Worm (Caenorhabditis elegans) whole organism, young adult: ENCODE results near the gene Y70C5A.2.

Source experiments
- B0019.2 ChIP-seq: fragments of 200-800 bp; sonication (Bioruptor generic); conservative IDR thresholded peaks from 2 replicates; pipeline ENCODE4 v1.3.6; 2022; ENCODE audit warnings: missing genetic modification reagents, missing genetic modification characterization, missing compliant biosample characterization
- C06A6.2 ChIP-seq: fragments of 200-800 bp; sonication (Bioruptor generic); conservative IDR thresholded peaks from 2 replicates; pipeline ENCODE4 v1.3.6; 2022; ENCODE audit warnings: missing genetic modification characterization, missing compliant biosample characterization
- D2030.7 ChIP-seq: fragments of 200-800 bp; sonication (Bioruptor generic); IDR thresholded peaks from 2 replicates; pipeline ENCODE4 v1.3.6; 2022; ENCODE audit warnings: missing genetic modification reagents, missing genetic modification characterization, missing compliant biosample characterization
- F10E7.11 ChIP-seq: sonication (generic microtip); optimal IDR thresholded peaks from 2 replicates; lab custom pipeline; 2017; ENCODE audit warnings: mild to moderate bottlenecking, missing genetic modification characterization, moderate library complexity, missing compliant biosample characterization
- F49E8.2 ChIP-seq: sonication (generic microtip); optimal IDR thresholded peaks from 3 replicates; lab custom pipeline; 2017; ENCODE audit warnings: missing genetic modification characterization, mild to moderate bottlenecking, missing compliant biosample characterization, antibody characterized with exemption, moderate library complexity; ENCODE audit not compliant: insufficient read depth
- F52B5.7 ChIP-seq: sonication (generic microtip); optimal IDR thresholded peaks from 2 replicates; lab custom pipeline; 2016; ENCODE audit warnings: mild to moderate bottlenecking, missing genetic modification characterization, missing compliant biosample characterization
- F57A8.1 ChIP-seq: fragments of 200-800 bp; sonication (Bioruptor generic); optimal IDR thresholded peaks from 2 replicates; lab custom pipeline; 2018; ENCODE audit warnings: mild to moderate bottlenecking, missing genetic modification characterization, moderate library complexity, missing compliant biosample characterization
- F57C9.4 ChIP-seq: sonication (generic microtip); optimal IDR thresholded peaks from 2 replicates; lab custom pipeline; 2017; ENCODE audit warnings: mild to moderate bottlenecking, missing genetic modification characterization, missing compliant biosample characterization
- K11D2.4 ChIP-seq: fragments of 200-800 bp; sonication (Bioruptor generic); IDR thresholded peaks from 2 replicates; pipeline ENCODE4 v1.3.6; 2022; ENCODE audit warnings: missing genetic modification reagents, missing genetic modification characterization, missing compliant biosample characterization
- Y53F4B.3 ChIP-seq: fragments of 200-800 bp; sonication (Bioruptor generic); IDR thresholded peaks from 2 replicates; pipeline ENCODE4 v1.3.6; 2022; ENCODE audit warnings: missing genetic modification reagents, missing genetic modification characterization, missing compliant biosample characterization
- Y53G8AR.9 ChIP-seq: fragments of 200-800 bp; sonication (Bioruptor generic); conservative IDR thresholded peaks from 2 replicates; pipeline ENCODE4 v1.3.6; 2022; ENCODE audit warnings: missing genetic modification reagents, missing genetic modification characterization, missing compliant biosample characterization
- Y95B8A.8 ChIP-seq: fragments of 200-800 bp; sonication (Bioruptor generic); IDR thresholded peaks from 2 replicates; pipeline ENCODE4 v1.3.6; 2022; ENCODE audit warnings: missing genetic modification reagents, missing genetic modification characterization, missing compliant biosample characterization
- ama-1 ChIP-seq, 3 experiments: fragments of 150-350 bp in 1 of 3; sonication (generic microtip) in 2 of 3; optimal IDR thresholded peaks; 2 replicates each; lab custom pipeline; 2014 to 2018; ENCODE audit warnings: missing biosample characterization in 2 of 3, missing genetic modification characterization in 2 of 3, missing genetic modification reagents in 2 of 3
- aptf-3 ChIP-seq: fragments of 200-800 bp; sonication (Bioruptor generic); IDR thresholded peaks from 2 replicates; pipeline ENCODE4 v1.3.6; 2022; ENCODE audit warnings: missing genetic modification characterization, missing compliant biosample characterization
- attf-5 ChIP-seq: fragments of 200-800 bp; sonication (Bioruptor generic); optimal IDR thresholded peaks from 2 replicates; lab custom pipeline; 2018; ENCODE audit warnings: mild to moderate bottlenecking, missing genetic modification characterization, missing compliant biosample characterization
- bed-2 ChIP-seq: fragments of 200-800 bp; sonication (Bioruptor generic); IDR thresholded peaks from 2 replicates; pipeline ENCODE4 v1.3.6; 2022; ENCODE audit warnings: missing genetic modification reagents, missing genetic modification characterization, missing compliant biosample characterization
- ccch-3 ChIP-seq: fragments of 200-800 bp; sonication (Bioruptor generic); optimal IDR thresholded peaks from 2 replicates; lab custom pipeline; 2018; ENCODE audit warnings: mild to moderate bottlenecking, missing genetic modification characterization, missing compliant biosample characterization
- ceh-58 ChIP-seq: fragments of 200-800 bp; sonication (Bioruptor generic); IDR thresholded peaks from 2 replicates; pipeline ENCODE4 v1.3.6; 2022; ENCODE audit warnings: missing genetic modification characterization, missing compliant biosample characterization
- chd-7 ChIP-seq: sonication (generic microtip); optimal IDR thresholded peaks from 2 replicates; lab custom pipeline; 2016; ENCODE audit warnings: mild to moderate bottlenecking, missing genetic modification characterization, moderate library complexity, missing compliant biosample characterization
- die-1 ChIP-seq: sonication (generic microtip); optimal IDR thresholded peaks from 2 replicates; lab custom pipeline; 2016; ENCODE audit warnings: missing genotype, mild to moderate bottlenecking, missing genetic modification characterization, missing compliant biosample characterization
- egl-44 ChIP-seq: fragments of 200-800 bp; sonication (Bioruptor generic); IDR thresholded peaks from 2 replicates; pipeline ENCODE4 v1.3.6; 2022; ENCODE audit warnings: missing genetic modification reagents, missing genetic modification characterization, missing compliant biosample characterization
- egrh-3 ChIP-seq: fragments of 200-800 bp; sonication (Bioruptor generic); IDR thresholded peaks from 2 replicates; pipeline ENCODE4 v1.3.6; 2022; ENCODE audit warnings: missing genetic modification reagents, missing genetic modification characterization, missing compliant biosample characterization
- fkh-3 ChIP-seq: sonication (generic microtip); optimal IDR thresholded peaks from 2 replicates; lab custom pipeline; 2016; ENCODE audit warnings: mild to moderate bottlenecking, missing genetic modification characterization, missing compliant biosample characterization
- hlh-26 ChIP-seq: fragments of 200-800 bp; sonication (Bioruptor generic); conservative IDR thresholded peaks from 2 replicates; pipeline ENCODE4 v1.3.6; 2022; ENCODE audit warnings: missing genetic modification reagents, missing genetic modification characterization, missing compliant biosample characterization
- hmg-1.2 ChIP-seq: fragments of 200-800 bp; sonication (Bioruptor generic); IDR thresholded peaks from 2 replicates; pipeline ENCODE4 v1.3.6; 2022; ENCODE audit warnings: missing genetic modification reagents, missing genetic modification characterization, missing compliant biosample characterization
- hrde-1 ChIP-seq: sonication (generic microtip); optimal IDR thresholded peaks from 2 replicates; lab custom pipeline; 2016; ENCODE audit warnings: missing genetic modification characterization, mild to moderate bottlenecking, missing compliant biosample characterization, moderate library complexity, missing genotype, missing genetic modification reagents, borderline replicate concordance
- lin-26 ChIP-seq: fragments of 200-800 bp; sonication (Bioruptor generic); IDR thresholded peaks from 2 replicates; pipeline ENCODE4 v1.3.6; 2022; ENCODE audit warnings: missing genetic modification reagents, missing genetic modification characterization, missing compliant biosample characterization
- lin-35 ChIP-seq, 3 experiments: fragments of 150-350 bp in 2 of 3; sonication (generic microtip) in 1 of 3; optimal IDR thresholded peaks; 2 replicates each; lab custom pipeline; 2014 to 2018; ENCODE audit warnings: missing biosample characterization in 3 of 3, missing genetic modification characterization in 3 of 3, missing genetic modification reagents in 3 of 3
- lin-54 ChIP-seq: fragments of 200-800 bp; sonication (Bioruptor generic); optimal IDR thresholded peaks from 2 replicates; lab custom pipeline; 2018; ENCODE audit warnings: mild to moderate bottlenecking, missing genetic modification characterization, missing compliant biosample characterization
- mel-28 ChIP-seq: sonication (generic microtip); optimal IDR thresholded peaks from 2 replicates; lab custom pipeline; 2016; ENCODE audit warnings: borderline replicate concordance, mild to moderate bottlenecking, missing genetic modification characterization, missing compliant biosample characterization
- nfya-2 ChIP-seq: fragments of 200-800 bp; sonication (Bioruptor generic); IDR thresholded peaks from 2 replicates; pipeline ENCODE4 v1.3.6; 2022; ENCODE audit warnings: missing genetic modification reagents, missing genetic modification characterization, missing compliant biosample characterization
- nfyb-1 ChIP-seq: fragments of 200-800 bp; sonication (Bioruptor generic); IDR thresholded peaks from 2 replicates; pipeline ENCODE4 v1.3.6; 2022; ENCODE audit warnings: missing genetic modification reagents, missing genetic modification characterization, missing compliant biosample characterization
- nhr-120 ChIP-seq: fragments of 200-800 bp; sonication (Bioruptor generic); IDR thresholded peaks from 2 replicates; pipeline ENCODE4 v1.3.6; 2022; ENCODE audit warnings: missing genetic modification characterization, missing compliant biosample characterization
- sdz-38 ChIP-seq: sonication (generic microtip); optimal IDR thresholded peaks from 2 replicates; lab custom pipeline; 2016; ENCODE audit warnings: missing genotype, missing genetic modification characterization, missing compliant biosample characterization
- sea-2 ChIP-seq: fragments of 200-800 bp; sonication (Bioruptor generic); IDR thresholded peaks from 2 replicates; pipeline ENCODE4 v1.3.6; 2022; ENCODE audit warnings: missing genetic modification characterization, missing compliant biosample characterization
- snpc-1.1 ChIP-seq: sonication (generic microtip); optimal IDR thresholded peaks from 2 replicates; lab custom pipeline; 2017; ENCODE audit warnings: missing genetic modification characterization, mild to moderate bottlenecking, missing compliant biosample characterization, antibody characterized with exemption, moderate library complexity, missing genotype, missing genetic modification reagents; ENCODE audit not compliant: insufficient read depth
- snpc-3.4 ChIP-seq: sonication (generic microtip); optimal IDR thresholded peaks from 2 replicates; lab custom pipeline; 2017; ENCODE audit warnings: missing genetic modification characterization, mild to moderate bottlenecking, missing compliant biosample characterization, antibody characterized with exemption, moderate library complexity, missing genotype, missing genetic modification reagents
- snpc-4 ChIP-seq, 5 experiments: fragments of 150-350 bp in 1 of 5; sonication (generic microtip) in 4 of 5; optimal IDR thresholded peaks; 2 replicates each; lab custom pipeline; 2014 to 2018; ENCODE audit warnings: missing genetic modification characterization in 5 of 5, missing biosample characterization in 3 of 5, antibody characterized with exemption in 2 of 5, mild to moderate bottlenecking in 2 of 5, missing compliant biosample characterization in 2 of 5, missing genotype in 2 of 5, moderate library complexity in 2 of 5, missing genetic modification reagents in 1 of 5
- xnd-1 ChIP-seq: sonication (generic microtip); optimal IDR thresholded peaks from 2 replicates; lab custom pipeline; 2016; ENCODE audit warnings: missing genotype, missing genetic modification reagents, missing genetic modification characterization, missing compliant biosample characterization
- ztf-22 ChIP-seq: fragments of 200-800 bp; sonication (Bioruptor generic); optimal IDR thresholded peaks from 2 replicates; lab custom pipeline; 2018; ENCODE audit warnings: mild to moderate bottlenecking, missing genetic modification characterization, moderate library complexity, missing compliant biosample characterization
- ztf-25 ChIP-seq: fragments of 200-800 bp; sonication (Bioruptor generic); IDR thresholded peaks from 2 replicates; pipeline ENCODE4 v1.3.6; 2022; ENCODE audit warnings: missing genetic modification reagents, missing genetic modification characterization, missing compliant biosample characterization
- ztf-26 ChIP-seq: sonication (generic microtip); optimal IDR thresholded peaks from 2 replicates; lab custom pipeline; 2017; ENCODE audit warnings: missing genetic modification characterization, missing compliant biosample characterization
- ztf-6 ChIP-seq: fragments of 200-800 bp; sonication (Bioruptor generic); IDR thresholded peaks from 2 replicates; pipeline ENCODE4 v1.3.6; 2022; ENCODE audit warnings: missing genetic modification reagents, missing genetic modification characterization, missing compliant biosample characterization

Y70C5A.2 gene

ce11 chrV:16640366-16640765 lies 17.4 kb upstream of the Y70C5A.2 start (continued):
- TF ChIP-seq ztf-22 (GFP tag; lab: Kevin White, UChicago) (no peak), nfyb-1 (GFP tag; lab: Robert Waterston, UW) (peak; percentile 70), xnd-1 (tag; lab: Kevin White, UChicago) (no peak), hmg-1.2 (peak; percentile 59), snpc-4 (GFP tag; optimal IDR thresholded peaks at IDR 0.05; lab: Kevin White, UChicago) (peak; percentile 63), snpc-4 (tag; optimal IDR thresholded peaks at IDR 0.05; lab: Kevin White, UChicago) (peak in 2 of 4 experiments; percentile 18 to 83), C06A6.2 (GFP tag; lab: Robert Waterston, UW) (no peak), sdz-38 (tag; lab: Kevin White, UChicago) (no peak), fkh-3 (tag; lab: Kevin White, UChicago) (no peak), ceh-58 (GFP tag; lab: Robert Waterston, UW) (no peak), F52B5.7 (tag; lab: Kevin White, UChicago) (no peak), K11D2.4 (no peak), Y53F4B.3 (GFP tag; lab: Robert Waterston, UW) (no peak), B0019.2 (GFP tag; lab: Robert Waterston, UW) (no peak), hrde-1 (peak; percentile 22), snpc-3.4 (tag; lab: Kevin White, UChicago) (peak; percentile 39), ztf-26 (no peak), lin-35 (GFP tag; optimal IDR thresholded peaks at IDR 0.05; lab: Kevin White, UChicago) (no peak), lin-54 (peak; percentile 16), Y53G8AR.9 (GFP tag; lab: Robert Waterston, UW) (no peak), nhr-120 (GFP tag; lab: Robert Waterston, UW) (no peak), aptf-3 (no peak), attf-5 (no peak), ztf-6 (GFP tag; lab: Robert Waterston, UW) (no peak), F10E7.11 (tag; lab: Kevin White, UChicago) (no peak), bed-2 (GFP tag; lab: Robert Waterston, UW) (no peak), hlh-26 (GFP tag; lab: Robert Waterston, UW) (no peak), mel-28 (tag; lab: Kevin White, UChicago) (no peak), snpc-1.1 (tag; lab: Kevin White, UChicago) (peak; percentile 51), lin-26 (GFP tag; lab: Robert Waterston, UW) (peak; percentile 74), D2030.7 (GFP tag; lab: Robert Waterston, UW) (peak; percentile 37; the same call in 1 of the 2 replicates), ccch-3 (GFP tag; lab: Kevin White, UChicago) (no peak), egrh-3 (GFP tag; lab: Robert Waterston, UW) (no peak), nfya-2 (GFP tag; lab: Robert Waterston, UW) (no peak), F57A8.1 (GFP tag; lab: Kevin White, UChicago) (no peak), ama-1 (optimal IDR thresholded peaks at IDR 0.05; lab: Kevin White, UChicago) (no peak), ama-1 (GFP tag; optimal IDR thresholded peaks at IDR 0.05; lab: Kevin White, UChicago) (no peak), chd-7 (tag; lab: Kevin White, UChicago) (peak; percentile 22), sea-2 (GFP tag; lab: Robert Waterston, UW) (no peak), Y95B8A.8 (GFP tag; lab: Robert Waterston, UW) (no peak), F49E8.2 (tag; lab: Kevin White, UChicago) (peak; percentile 10), F57C9.4 (no peak), ztf-25 (no peak), die-1 (tag; lab: Kevin White, UChicago) (peak; percentile 69), egl-44 (no peak)
- TF ChIP-seq, all 124 proteins: peak for 32
